Fruit fly (Drosophila melanogaster): ENCODE data around the gene CG13482.

- TF ChIP-seq insv (optimal IDR thresholded peaks at IDR 0.05) = no peak
- no peak for TF ChIP-seq h (optimal IDR thresholded peaks at IDR 0.05)
Measured at dm6 chr3L:14346546-14346945, 17.4 kb downstream of the CG13482 start.
